Fruit fly (Drosophila melanogaster): ENCODE measurements around the gene Sfp93F.

The Sfp93F gene

dm6 chr3R:21703346-21703745, 32.8 kb downstream of the Sfp93F start:
- TF ChIP-seq Eip93F (GFP tag; optimal IDR thresholded peaks at IDR 0.05) (no peak), CG15336 (GFP tag; IDR thresholded peaks at IDR 0.05) (peak; percentile 85), eg (GFP tag; IDR thresholded peaks at IDR 0.05) (peak; percentile 79), CG32006 (GFP tag; optimal IDR thresholded peaks at IDR 0.05) (peak; percentile 91), salr (GFP tag; optimal IDR thresholded peaks at IDR 0.05) (peak in 1 of 2 experiments; percentile 62), CG4318 (GFP tag; optimal IDR thresholded peaks at IDR 0.05) (peak; percentile 81), Sox15 (GFP tag; optimal IDR thresholded peaks at IDR 0.05) (no peak), Sox102F (GFP tag; optimal IDR thresholded peaks at IDR 0.05) (peak; percentile 16), vri (GFP tag; optimal IDR thresholded peaks at IDR 0.05) (no peak), CG10631 (GFP tag; optimal IDR thresholded peaks at IDR 0.05) (peak; percentile 27), CG6808 (GFP tag; optimal IDR thresholded peaks at IDR 0.05) (no peak), fkh (GFP tag; optimal IDR thresholded peaks at IDR 0.05) (no peak), Hr39 (GFP tag; optimal IDR thresholded peaks at IDR 0.05) (peak; percentile 7), CG6276 (GFP tag; optimal IDR thresholded peaks at IDR 0.05) (peak; percentile 80), CG8119 (GFP tag; IDR thresholded peaks at IDR 0.05) (peak; percentile 88), net (GFP tag; optimal IDR thresholded peaks at IDR 0.05) (peak; percentile 42), svp (GFP tag) (peak; percentile 75), Hr4 (GFP tag; optimal IDR thresholded peaks at IDR 0.05) (peak; percentile 88), Eip75B (GFP tag; optimal IDR thresholded peaks at IDR 0.05) (peak; percentile 14), CG7368 (GFP tag; optimal IDR thresholded peaks at IDR 0.05) (no peak), spab (GFP tag; optimal IDR thresholded peaks at IDR 0.05) (no peak), CG34406 (GFP tag; optimal IDR thresholded peaks at IDR 0.05) (peak; percentile 36), achi (GFP tag; optimal IDR thresholded peaks at IDR 0.05) (peak; percentile 58), CG3032 (tag; optimal IDR thresholded peaks at IDR 0.05) (no peak), dac (GFP tag; optimal IDR thresholded peaks at IDR 0.05) (peak; percentile 59), CG8319 (GFP tag; optimal IDR thresholded peaks at IDR 0.05) (no peak), topi (GFP tag; optimal IDR thresholded peaks at IDR 0.05) (peak; percentile 33), OdsH (GFP tag; optimal IDR thresholded peaks at IDR 0.05) (peak; percentile 63), Lpt (GFP tag; optimal IDR thresholded peaks at IDR 0.05) (peak; percentile 60), CG9139 (GFP tag; optimal IDR thresholded peaks at IDR 0.05) (no peak), CG6792 (GFP tag; optimal IDR thresholded peaks at IDR 0.05) (peak; percentile 41), CG11762 (GFP tag; optimal IDR thresholded peaks at IDR 0.05; ENCODE audit: insufficient read depth) (peak; percentile 31), fd59A (GFP tag; optimal IDR thresholded peaks at IDR 0.05) (no peak), CG16779 (tag; optimal IDR thresholded peaks at IDR 0.05) (no peak), lz (GFP tag; optimal IDR thresholded peaks at IDR 0.05) (peak; percentile 16), esn (GFP tag; optimal IDR thresholded peaks at IDR 0.05) (peak; percentile 40), Smox (GFP tag; optimal IDR thresholded peaks at IDR 0.05) (peak; percentile 3), Ets96B (tag; optimal IDR thresholded peaks at IDR 0.05) (no peak), Sox14 (GFP tag; optimal IDR thresholded peaks at IDR 0.05) (no peak), CG3919 (GFP tag; optimal IDR thresholded peaks at IDR 0.05) (peak; percentile 64), dsx (GFP tag; optimal IDR thresholded peaks at IDR 0.05; ENCODE audit: poor library complexity, severe bottlenecking) (no peak), Ets21C (GFP tag; optimal IDR thresholded peaks at IDR 0.05) (no peak), acj6 (GFP tag; optimal IDR thresholded peaks at IDR 0.05) (peak; percentile 43), Blimp-1 (GFP tag; optimal IDR thresholded peaks at IDR 0.05) (no peak), Gug (GFP tag; IDR thresholded peaks at IDR 0.05) (peak; percentile 39; the same call in 1 of the 2 replicates), CG6854 (GFP tag; optimal IDR thresholded peaks at IDR 0.05) (no peak), CG11294 (GFP tag; IDR thresholded peaks at IDR 0.05) (no peak), Hr38 (GFP tag; optimal IDR thresholded peaks at IDR 0.05) (no peak), CG8632 (GFP tag; optimal IDR thresholded peaks at IDR 0.05) (peak; percentile 36), CG10669 (GFP tag; optimal IDR thresholded peaks at IDR 0.05) (no peak), cyc (GFP tag; optimal IDR thresholded peaks at IDR 0.05) (no peak), ss (GFP tag; optimal IDR thresholded peaks at IDR 0.05) (no peak)
